Fruit fly (Drosophila melanogaster) whole organism, embryonic: ENCODE results near the gene CG12516.

Source experiments
- Aef1 ChIP-seq: fragments of 200-800 bp; sonication (Bioruptor generic); IDR thresholded peaks from 3 replicates; pipeline ENCODE4 v1.3.6; 2022; ENCODE audit warnings: missing biosample characterization, missing genetic modification characterization
- Atf3 ChIP-seq: fragments of 200-800 bp; sonication (Bioruptor generic); optimal IDR thresholded peaks from 3 replicates; lab custom pipeline; 2016; ENCODE audit warnings: missing biosample characterization, missing genetic modification characterization
- BtbVII ChIP-seq: fragments of 200-800 bp; sonication (Bioruptor generic); optimal IDR thresholded peaks from 3 replicates; lab custom pipeline; 2017; ENCODE audit warnings: missing biosample characterization, mild to moderate bottlenecking, missing genetic modification characterization
- CG10321 ChIP-seq: fragments of 200-800 bp; sonication (Bioruptor generic); IDR thresholded peaks from 2 replicates; pipeline ENCODE4 v1.3.6; 2022; ENCODE audit warnings: missing biosample characterization, missing genetic modification characterization
- CG12299 ChIP-seq: fragments of 200-800 bp; sonication (Bioruptor generic); optimal IDR thresholded peaks from 2 replicates; lab custom pipeline; 2018; ENCODE audit warnings: missing biosample characterization, mild to moderate bottlenecking, missing genetic modification characterization
- CG16779 ChIP-seq: fragments of 200-800 bp; sonication (Bioruptor generic); IDR thresholded peaks from 2 replicates; pipeline ENCODE4 v1.3.6; 2022; ENCODE audit warnings: missing biosample characterization, missing genetic modification characterization
- CG17359 ChIP-seq: fragments of 200-800 bp; sonication (Bioruptor generic); optimal IDR thresholded peaks from 3 replicates; lab custom pipeline; 2018; ENCODE audit warnings: missing biosample characterization, mild to moderate bottlenecking, missing genetic modification characterization, moderate library complexity
- CG17568 ChIP-seq: fragments of 200-800 bp; sonication (Bioruptor generic); optimal IDR thresholded peaks from 2 replicates; lab custom pipeline; 2018; ENCODE audit warnings: missing biosample characterization, mild to moderate bottlenecking, missing genetic modification characterization, moderate library complexity
- CG18619 ChIP-seq: fragments of 200-800 bp; sonication (Bioruptor generic); optimal IDR thresholded peaks from 3 replicates; lab custom pipeline; 2017; ENCODE audit warnings: missing biosample characterization, mild to moderate bottlenecking, missing genetic modification characterization
- CG18764 ChIP-seq: fragments of 200-800 bp; sonication (Bioruptor generic); optimal IDR thresholded peaks from 3 replicates; lab custom pipeline; 2016; ENCODE audit warnings: missing biosample characterization, missing genetic modification characterization
- CG2889 ChIP-seq: fragments of 200-800 bp; sonication (Bioruptor generic); IDR thresholded peaks from 3 replicates; pipeline ENCODE4 v1.3.6; 2022; ENCODE audit warnings: missing biosample characterization, missing genetic modification characterization
- CG3065 ChIP-seq: fragments of 200-800 bp; sonication (Bioruptor generic); optimal IDR thresholded peaks from 2 replicates; lab custom pipeline; 2016; ENCODE audit warnings: missing biosample characterization, missing genetic modification characterization
- CG31224 ChIP-seq: fragments of 200-800 bp; sonication (Bioruptor generic); IDR thresholded peaks from 2 replicates; pipeline ENCODE4 v1.3.6; 2022; ENCODE audit warnings: missing biosample characterization, missing genetic modification characterization
- CG31388 ChIP-seq: fragments of 200-800 bp; sonication (Bioruptor generic); optimal IDR thresholded peaks from 2 replicates; lab custom pipeline; 2016; ENCODE audit warnings: missing biosample characterization, missing genetic modification characterization
- CG33213 ChIP-seq: fragments of 200-800 bp; sonication (Bioruptor generic); optimal IDR thresholded peaks from 3 replicates; lab custom pipeline; 2016; ENCODE audit warnings: missing biosample characterization, missing genetic modification characterization
- CG3847 ChIP-seq: fragments of 200-800 bp; sonication (Bioruptor generic); IDR thresholded peaks from 2 replicates; pipeline ENCODE4 v1.3.6; 2022; ENCODE audit warnings: missing biosample characterization, missing genetic modification characterization
- CG42726 ChIP-seq: fragments of 200-800 bp; sonication (Bioruptor generic); IDR thresholded peaks from 2 replicates; pipeline ENCODE4 v1.3.6; 2022; ENCODE audit warnings: missing biosample characterization, missing genetic modification characterization; ENCODE audit not compliant: partially characterized antibody
- CG4404 ChIP-seq: fragments of 200-800 bp; sonication (Bioruptor generic); IDR thresholded peaks from 2 replicates; pipeline ENCODE4 v1.3.6; 2022; ENCODE audit warnings: missing biosample characterization, missing genetic modification characterization
- CG6854 ChIP-seq: fragments of 200-800 bp; sonication (Bioruptor generic); optimal IDR thresholded peaks from 3 replicates; lab custom pipeline; 2017; ENCODE audit warnings: missing biosample characterization, mild to moderate bottlenecking, missing genetic modification characterization
- CG7357 ChIP-seq: fragments of 200-800 bp; sonication (Bioruptor generic); IDR thresholded peaks from 3 replicates; pipeline ENCODE4 v1.3.6; 2022; ENCODE audit warnings: missing biosample characterization, missing genetic modification characterization
- CG8924 ChIP-seq: fragments of 200-800 bp; optimal IDR thresholded peaks from 3 replicates; lab custom pipeline; 2019; ENCODE audit warnings: missing biosample characterization, mild to moderate bottlenecking, missing genetic modification characterization, moderate library complexity
- CG9215 ChIP-seq: fragments of 200-800 bp; sonication (Bioruptor generic); IDR thresholded peaks from 2 replicates; pipeline ENCODE4 v1.3.6; 2022; ENCODE audit warnings: missing biosample characterization, missing genetic modification characterization
- CkIIα-i1 ChIP-seq: fragments of 200-800 bp; sonication (Bioruptor generic); IDR thresholded peaks from 2 replicates; pipeline ENCODE4 v1.3.6; 2022; ENCODE audit warnings: missing biosample characterization, missing genetic modification characterization
- D19A ChIP-seq: fragments of 200-800 bp; optimal IDR thresholded peaks from 3 replicates; lab custom pipeline; 2019; ENCODE audit warnings: missing biosample characterization, mild to moderate bottlenecking, missing genetic modification characterization, moderate library complexity
- Ets65A ChIP-seq: fragments of 200-800 bp; sonication (Bioruptor generic); peaks from one replicate; lab custom pipeline; 2016; ENCODE audit warnings: missing biosample characterization, missing genetic modification characterization
- Gug ChIP-seq: fragments of 200-800 bp; sonication (Bioruptor generic); IDR thresholded peaks from 4 replicates; pipeline ENCODE4 v1.3.6; 2022; ENCODE audit warnings: missing biosample characterization, missing genetic modification characterization
- HLH4C ChIP-seq: fragments of 200-800 bp; sonication (Bioruptor generic); IDR thresholded peaks from 3 replicates; pipeline ENCODE4 v1.3.6; 2022; ENCODE audit warnings: missing biosample characterization, missing genetic modification characterization; ENCODE audit not compliant: partially characterized antibody
- HLH54F ChIP-seq: fragments of 200-800 bp; sonication (Bioruptor generic); optimal IDR thresholded peaks from 3 replicates; lab custom pipeline; 2016; ENCODE audit warnings: missing biosample characterization, missing genetic modification characterization
- HLHmδ ChIP-seq: fragments of 200-800 bp; sonication (Bioruptor generic); optimal IDR thresholded peaks from 2 replicates; lab custom pipeline; 2018; ENCODE audit warnings: missing biosample characterization, mild to moderate bottlenecking, missing genetic modification characterization, moderate library complexity
- Hr78 ChIP-seq, 2 experiments: fragments of 200-800 bp in 1 of 2; fragments of >200 bp in 1 of 2; sonication (Bioruptor generic) in 1 of 2; optimal IDR thresholded peaks; 2 replicates each; lab custom pipeline; 2017 to 2019; ENCODE audit warnings: missing biosample characterization in 2 of 2, missing genetic modification characterization in 2 of 2, mild to moderate bottlenecking in 1 of 2, moderate library complexity in 1 of 2
- MBD-R2 ChIP-seq: fragments of 200-800 bp; sonication (Bioruptor generic); IDR thresholded peaks from 2 replicates; pipeline ENCODE4 v1.3.6; 2022; ENCODE audit warnings: missing biosample characterization, missing genetic modification characterization
- MESR4 ChIP-seq: fragments of 200-800 bp; sonication (Bioruptor generic); optimal IDR thresholded peaks from 2 replicates; lab custom pipeline; 2018; ENCODE audit warnings: missing biosample characterization, mild to moderate bottlenecking, missing genetic modification characterization, moderate library complexity
- Pdp1 ChIP-seq, 2 experiments: fragments of 200-800 bp; sonication (Bioruptor generic); optimal IDR thresholded peaks; 3 replicates each; lab custom pipeline; 2016; ENCODE audit warnings: missing biosample characterization in 2 of 2, missing genetic modification characterization in 2 of 2, mild to moderate bottlenecking in 1 of 2, moderate library complexity in 1 of 2
- Ravus ChIP-seq: fragments of 200-800 bp; sonication (Bioruptor generic); IDR thresholded peaks from 2 replicates; pipeline ENCODE4 v1.3.6; 2022; ENCODE audit warnings: missing biosample characterization, missing genetic modification characterization
- Ssrp ChIP-seq: fragments of 200-800 bp; sonication (Bioruptor generic); optimal IDR thresholded peaks from 2 replicates; lab custom pipeline; 2018; ENCODE audit warnings: missing biosample characterization, mild to moderate bottlenecking, missing genetic modification characterization, moderate library complexity
- ab ChIP-seq: fragments of 200-800 bp; sonication (Bioruptor generic); optimal IDR thresholded peaks from 2 replicates; lab custom pipeline; 2016; ENCODE audit warnings: missing biosample characterization, missing genetic modification characterization
- ac ChIP-seq: fragments of 200-800 bp; sonication (Bioruptor generic); optimal IDR thresholded peaks from 3 replicates; lab custom pipeline; 2017; ENCODE audit warnings: missing biosample characterization, mild to moderate bottlenecking, missing genetic modification characterization
- ash1 ChIP-seq: fragments of 200-800 bp; sonication (Bioruptor generic); optimal IDR thresholded peaks from 2 replicates; lab custom pipeline; 2018; ENCODE audit warnings: missing biosample characterization, mild to moderate bottlenecking, missing genetic modification characterization
- cas ChIP-seq: fragments of 200-800 bp; sonication (Bioruptor generic); IDR thresholded peaks from 2 replicates; pipeline ENCODE4 v1.3.6; 2022; ENCODE audit warnings: missing biosample characterization, missing genetic modification characterization
- croc ChIP-seq: fragments of 200-800 bp; sonication (Bioruptor generic); conservative IDR thresholded peaks from 3 replicates; pipeline ENCODE4 v1.3.6; 2022; ENCODE audit warnings: missing biosample characterization, missing genetic modification characterization
- dati ChIP-seq: fragments of 200-800 bp; sonication (Bioruptor generic); IDR thresholded peaks from 2 replicates; pipeline ENCODE4 v1.3.6; 2022; ENCODE audit warnings: missing biosample characterization, missing genetic modification characterization
- gcm ChIP-seq: fragments of 200-800 bp; sonication (Bioruptor generic); optimal IDR thresholded peaks from 2 replicates; lab custom pipeline; 2019; ENCODE audit warnings: missing biosample characterization, mild to moderate bottlenecking, missing genetic modification characterization, moderate library complexity
- ind ChIP-seq: fragments of 200-800 bp; sonication (Bioruptor generic); optimal IDR thresholded peaks from 3 replicates; lab custom pipeline; 2016; ENCODE audit warnings: missing biosample characterization, missing genetic modification characterization
- org-1 ChIP-seq: fragments of 200-800 bp; sonication (Bioruptor generic); optimal IDR thresholded peaks from 2 replicates; lab custom pipeline; 2017; ENCODE audit warnings: missing biosample characterization, missing genetic modification characterization
- sens ChIP-seq: fragments of 200-800 bp; sonication (Bioruptor generic); peaks from one replicate; lab custom pipeline; 2016; ENCODE audit warnings: missing biosample characterization, missing genetic modification characterization
- sob ChIP-seq: fragments of 200-800 bp; sonication (Bioruptor generic); IDR thresholded peaks from 2 replicates; pipeline ENCODE4 v1.3.6; 2022; ENCODE audit warnings: missing biosample characterization, missing genetic modification characterization
- wek ChIP-seq: fragments of 200-800 bp; sonication (Bioruptor generic); optimal IDR thresholded peaks from 3 replicates; lab custom pipeline; 2018; ENCODE audit warnings: missing biosample characterization, mild to moderate bottlenecking, missing genetic modification characterization, moderate library complexity
- z ChIP-seq: fragments of 200-800 bp; sonication (Bioruptor generic); IDR thresholded peaks from 3 replicates; pipeline ENCODE4 v1.3.6; 2022; ENCODE audit warnings: missing biosample characterization, missing genetic modification characterization

CG12516 gene

DNA sequence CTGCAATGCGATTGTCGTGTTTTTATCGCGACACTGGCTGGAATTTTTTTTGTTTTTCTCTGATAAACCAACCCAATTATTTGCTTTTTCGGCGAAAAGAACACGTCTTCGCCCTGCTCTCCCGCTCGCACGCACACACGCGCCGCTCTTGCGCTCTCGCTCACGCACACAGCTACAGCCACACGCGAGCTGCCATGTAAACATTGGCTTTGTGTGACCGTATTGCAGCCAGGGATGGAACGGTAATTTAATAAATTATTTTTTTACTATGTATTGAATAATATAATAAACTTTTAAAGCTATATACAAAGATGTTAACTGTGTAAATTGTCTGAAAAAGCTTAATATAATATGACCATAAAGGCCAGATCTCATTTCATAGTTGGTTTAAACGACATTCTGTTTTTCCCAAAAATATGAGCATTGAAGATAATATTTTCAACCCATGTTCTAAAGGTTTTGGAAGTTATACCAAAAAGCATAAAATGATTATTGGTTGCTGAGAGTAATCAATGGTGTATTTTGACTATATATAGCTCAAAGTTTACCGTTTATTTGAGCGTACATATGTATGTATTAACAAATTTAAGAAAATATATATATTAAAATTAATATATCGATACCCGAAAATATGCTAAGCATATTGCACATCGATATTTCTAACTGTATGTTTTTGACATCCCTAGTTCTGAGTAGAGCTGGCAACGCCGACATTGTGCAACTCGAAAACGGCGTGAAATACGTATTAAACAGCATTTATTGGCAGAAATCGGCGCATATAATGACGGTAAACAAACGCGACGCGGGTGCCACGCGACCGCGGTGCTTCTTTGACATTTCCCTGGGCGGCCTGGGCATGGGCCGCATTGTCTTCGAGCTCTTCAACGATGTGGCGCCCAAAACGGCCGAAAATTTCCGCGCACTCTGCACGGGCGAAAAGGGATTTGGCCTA, 35.5 kb upstream of the CG12516 start, which contains the start of the genes Gfat2 and Moca-cyp (continued):
- TF ChIP-seq ab (GFP tag; lab: Kevin White, UChicago) (no peak), wek (GFP tag; lab: Kevin White, UChicago) (peak; percentile 65), Pdp1 (GFP tag; optimal IDR thresholded peaks at IDR 0.05; lab: Kevin White, UChicago) (peak in 1 of 2 experiments; percentile 80), CG2889 (GFP tag; lab: Robert Waterston, UW) (0 out of 3 replicates have a peak, but pooled peaks have one; percentile 29), MESR4 (peak; percentile 67), CG17568 (no peak), sob (peak; percentile 74), Hr78 (GFP tag; optimal IDR thresholded peaks at IDR 0.05; lab: Kevin White, UChicago) (no peak), gcm (GFP tag; lab: Kevin White, UChicago) (peak; percentile 23), CG12299 (no peak), CG33213 (GFP tag; lab: Kevin White, UChicago) (no peak), D19A (tag; lab: Kevin White, UChicago) (peak; percentile 50), ash1 (no peak), CG9215 (GFP tag; lab: Robert Waterston, UW) (peak; percentile 32; the same call in 1 of the 2 replicates), MBD-R2 (GFP tag; lab: Robert Waterston, UW) (peak; percentile 72), CG6854 (GFP tag; lab: Kevin White, UChicago) (peak; percentile 11), Ravus (GFP tag; lab: Robert Waterston, UW) (no peak), CG3847 (GFP tag; lab: Robert Waterston, UW) (peak; percentile 49), CG42726 (0 out of 2 replicates have a peak, but pooled peaks have one; percentile 56), CG4404 (GFP tag; lab: Robert Waterston, UW) (peak; percentile 40; the same call in 1 of the 2 replicates), HLHmδ (GFP tag; lab: Kevin White, UChicago) (peak; percentile 95), org-1 (GFP tag; lab: Kevin White, UChicago) (no peak), CG10321 (GFP tag; lab: Robert Waterston, UW) (peak; percentile 63), CG8924 (tag; lab: Kevin White, UChicago) (peak; percentile 80), CG31388 (GFP tag; lab: Kevin White, UChicago) (peak; percentile 8), Ets65A (GFP tag; lab: Kevin White, UChicago) (peak; percentile 88), ind (peak; percentile 65), sens (GFP tag; lab: Kevin White, UChicago) (peak; percentile 69), CG31224 (GFP tag; lab: Robert Waterston, UW) (peak; percentile 55; the same call in 1 of the 2 replicates), CG18619 (GFP tag; lab: Kevin White, UChicago) (peak; percentile 67), Ssrp (tag; lab: Kevin White, UChicago) (peak; percentile 49), HLH54F (GFP tag; lab: Kevin White, UChicago) (peak; percentile 8), Atf3 (GFP tag; lab: Kevin White, UChicago) (no peak), croc (GFP tag; lab: Robert Waterston, UW) (peak; percentile 35; the same call in 1 of the 3 replicates), ac (GFP tag; lab: Kevin White, UChicago) (peak; percentile 44), cas (GFP tag; lab: Robert Waterston, UW) (peak; percentile 43; the same call in 1 of the 2 replicates), CG3065 (GFP tag; lab: Kevin White, UChicago) (no peak), dati (GFP tag; lab: Robert Waterston, UW) (0 out of 2 replicates have a peak, but pooled peaks have one; percentile 25), HLH4C (GFP tag; lab: Robert Waterston, UW) (peak; percentile 61; the same call in 2 of the 3 replicates), CkIIα-i1 (no peak), CG7357 (peak; percentile 26; the same call in 1 of the 3 replicates), z (GFP tag; lab: Robert Waterston, UW) (no peak), BtbVII (GFP tag; lab: Kevin White, UChicago) (peak; percentile 8), Gug (GFP tag; lab: Robert Waterston, UW) (peak; percentile 36; the same call in 1 of the 4 replicates), CG17359 (peak; percentile 39), CG18764 (GFP tag; lab: Kevin White, UChicago) (peak; percentile 30), Aef1 (peak; percentile 59), CG16779 (GFP tag; lab: Robert Waterston, UW) (peak; percentile 18; the same call in 1 of the 2 replicates)
